Worm (Caenorhabditis elegans): ENCODE measurements around the gene mrps-18.C.

Gene mrps-18.C

DNA sequence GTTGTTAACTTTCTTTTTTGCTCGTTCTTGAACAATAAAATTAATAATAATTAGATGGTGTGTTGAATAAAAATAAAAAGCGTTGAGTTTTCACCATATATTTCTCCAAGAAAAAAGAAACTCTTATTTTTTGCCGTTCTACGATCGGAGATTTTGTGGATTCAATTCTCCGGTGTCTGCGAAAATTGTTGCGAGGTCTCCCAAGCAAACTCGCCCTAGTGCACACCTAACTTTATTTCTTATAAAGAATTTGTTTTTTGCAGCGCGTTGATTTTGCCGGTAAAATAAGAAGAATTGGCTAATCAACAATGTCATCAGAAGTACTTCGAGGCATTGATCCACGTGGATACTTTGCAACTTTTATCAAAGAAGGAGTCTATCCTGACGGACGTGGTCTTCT is 5.4 kb downstream of the mrps-18.C start, which contains the start of gene exos-8 (continued):
- TF ChIP-seq F26F4.8 (GFP tag; conservative IDR thresholded peaks at IDR 0.05) (no peak), dmd-8 (GFP tag; IDR thresholded peaks at IDR 0.05) (no peak), hif-1 (tag; optimal IDR thresholded peaks at IDR 0.05) (peak in 1 of 2 experiments; percentile 78), ZK546.5 (tag; optimal IDR thresholded peaks at IDR 0.05) (no peak), lsy-2 (tag; optimal IDR thresholded peaks at IDR 0.05) (peak in 1 of 2 experiments; percentile 85), mdt-29 (GFP tag; IDR thresholded peaks at IDR 0.05) (no peak), nhr-11 (tag; optimal IDR thresholded peaks at IDR 0.05) (no peak), lin-38 (GFP tag; IDR thresholded peaks at IDR 0.05) (peak; percentile 96), nhr-6 (tag; optimal IDR thresholded peaks at IDR 0.05) (no peak), mes-2 (tag; optimal IDR thresholded peaks at IDR 0.05; ENCODE audit: poor library complexity, severe bottlenecking) (peak; percentile 96), set-16 (GFP tag; IDR thresholded peaks at IDR 0.05) (no peak), hlh-30 (tag; optimal IDR thresholded peaks at IDR 0.05; ENCODE audit: insufficient read depth) (no peak), skn-1 (tag; optimal IDR thresholded peaks at IDR 0.05) (no peak), zfp-2 (tag; optimal IDR thresholded peaks at IDR 0.05) (no peak), lin-13 (GFP tag; optimal IDR thresholded peaks at IDR 0.05) (peak; percentile 33), gei-8 (GFP tag; optimal IDR thresholded peaks at IDR 0.05) (no peak), ceh-28 (tag; optimal IDR thresholded peaks at IDR 0.05) (no peak), daf-19 (GFP tag; conservative IDR thresholded peaks at IDR 0.05) (no peak), aha-1 (tag) (no peak), egl-43 (GFP tag; IDR thresholded peaks at IDR 0.05) (no peak), F49E8.2 (tag; optimal IDR thresholded peaks at IDR 0.05; ENCODE audit: borderline replicate concordance) (no peak), vab-7 (GFP tag; IDR thresholded peaks at IDR 0.05) (0 out of 2 replicates have a peak, but pooled peaks have one; percentile 28)

- TF ChIP-seq lin-39 (tag; optimal IDR thresholded peaks at IDR 0.05) (no peak), nhr-11 (tag; optimal IDR thresholded peaks at IDR 0.05) (no peak), zip-11 (GFP tag; IDR thresholded peaks at IDR 0.05) (no peak), unc-62 (GFP tag; optimal IDR thresholded peaks at IDR 0.05 in 1 of 2) (no peak), unc-62 (tag; optimal IDR thresholded peaks at IDR 0.05) (no peak), jun-1 (tag; optimal IDR thresholded peaks at IDR 0.05) (no peak), daf-12 (tag; optimal IDR thresholded peaks at IDR 0.05) (no peak), mes-2 (tag; optimal IDR thresholded peaks at IDR 0.05; ENCODE audit: poor library complexity, severe bottlenecking) (no peak)
These were observed 6.6 kb downstream of the mrps-18.C start, which contains the start of gene F41G3.6 for ce11 chrII:6742614-6743013. Gene F41G3.6, plus strand, starts transcription at chrII:6742914.

ce11 chrII:6744648-6745047 is 8.6 kb downstream of the mrps-18.C start, which contains the start of gene ins-15:
Gene ins-15, minus strand, starts transcription at chrII:6744748.
- no peak for TF ChIP-seq rbr-2 (tag; optimal IDR thresholded peaks at IDR 0.05)
- no peak for TF ChIP-seq nhr-25 (tag; optimal IDR thresholded peaks at IDR 0.05; ENCODE audit: borderline replicate concordance, insufficient read depth)
- TF ChIP-seq ceh-28 (tag; optimal IDR thresholded peaks at IDR 0.05): no peak
- TF ChIP-seq pqm-1 (tag; optimal IDR thresholded peaks at IDR 0.05): no peak
- TF ChIP-seq madf-9 (GFP tag; conservative IDR thresholded peaks at IDR 0.05): no peak
- TF ChIP-seq cey-2 (tag; optimal IDR thresholded peaks at IDR 0.05; ENCODE audit: borderline replicate concordance, insufficient read depth): no peak
- no peak for TF ChIP-seq mxl-3 (GFP tag; optimal IDR thresholded peaks at IDR 0.05)
- no peak for TF ChIP-seq hlh-11 (tag; optimal IDR thresholded peaks at IDR 0.05)
- no peak for TF ChIP-seq daf-12 (tag; optimal IDR thresholded peaks at IDR 0.05)
- no peak for TF ChIP-seq gei-8 (GFP tag; optimal IDR thresholded peaks at IDR 0.05)
- no peak for TF ChIP-seq nhr-76 (tag; optimal IDR thresholded peaks at IDR 0.05)
- no peak for TF ChIP-seq spr-3 (GFP tag; optimal IDR thresholded peaks at IDR 0.05)
- no peak for TF ChIP-seq T26A8.4 (GFP tag; IDR thresholded peaks at IDR 0.05)
- TF ChIP-seq php-3 (GFP tag; IDR thresholded peaks at IDR 0.05): no peak
- no peak for TF ChIP-seq nhr-28 (tag; optimal IDR thresholded peaks at IDR 0.05)
- TF ChIP-seq pha-4 (GFP tag; IDR thresholded peaks at IDR 0.05): no peak
- no peak for TF ChIP-seq pha-4 (tag; optimal IDR thresholded peaks at IDR 0.05)
- TF ChIP-seq tag-97 (GFP tag; IDR thresholded peaks at IDR 0.05): no peak
- no peak for TF ChIP-seq ceh-62 (tag; optimal IDR thresholded peaks at IDR 0.05)

All from whole organism, L4 larva.